Worm (Caenorhabditis elegans): ENCODE results near the gene dhs-8.

dhs-8 gene

ce11 chrII:14497848-14498247 lies at the start of gene dhs-8:
TSS of gene dhs-8 (plus strand) at chrII:14498026.
- TF ChIP-seq ceh-16 (tag; optimal IDR thresholded peaks at IDR 0.05) = no peak
- peak; percentile 15 for TF ChIP-seq nhr-43 (tag; optimal IDR thresholded peaks at IDR 0.05; ENCODE audit: poor library complexity, severe bottlenecking)

- TF ChIP-seq unc-62 (GFP tag; optimal IDR thresholded peaks at IDR 0.05) (no peak), fkh-10 (GFP tag; optimal IDR thresholded peaks at IDR 0.05) (peak; percentile 22)
Measured at ce11 chrII:14451934-14452333, 45.9 kb upstream of the dhs-8 start.

- TF ChIP-seq fkh-2 (tag; optimal IDR thresholded peaks at IDR 0.05) = no peak
- TF ChIP-seq lin-15B (tag; optimal IDR thresholded peaks at IDR 0.05) = no peak
- TF ChIP-seq mml-1 (tag; optimal IDR thresholded peaks at IDR 0.05) = no peak
- TF ChIP-seq ZK546.5 (tag; optimal IDR thresholded peaks at IDR 0.05) = no peak
- no peak for TF ChIP-seq ceh-16 (tag; optimal IDR thresholded peaks at IDR 0.05)
- no peak for TF ChIP-seq nhr-28 (tag; optimal IDR thresholded peaks at IDR 0.05)
- no peak for TF ChIP-seq jun-1 (tag; optimal IDR thresholded peaks at IDR 0.05)
- TF ChIP-seq egl-5 (tag; optimal IDR thresholded peaks at IDR 0.05) = no peak
- TF ChIP-seq nhr-11 (tag; optimal IDR thresholded peaks at IDR 0.05) = no peak
Measured at ce11 chrII:14455332-14455731, 42.5 kb upstream of the dhs-8 start, which contains the start of gene dmsr-6. TSS of gene dmsr-6 (plus strand) at chrII:14455632.

- TF ChIP-seq elt-2 (tag; optimal IDR thresholded peaks at IDR 0.05) (no peak), eor-1 (tag; optimal IDR thresholded peaks at IDR 0.05) (no peak), nhr-25 (tag; optimal IDR thresholded peaks at IDR 0.05) (no peak), lin-39 (tag; optimal IDR thresholded peaks at IDR 0.05) (no peak), nhr-23 (tag; optimal IDR thresholded peaks at IDR 0.05) (no peak), elt-1 (tag; optimal IDR thresholded peaks at IDR 0.05) (no peak), R02D3.7 (tag; optimal IDR thresholded peaks at IDR 0.05) (no peak), ama-1 (optimal IDR thresholded peaks at IDR 0.05) (no peak)
Measured at ce11 chrII:14470020-14470419, 27.8 kb upstream of the dhs-8 start.

ce11 chrII:14474700-14475099 lies 23.1 kb upstream of the dhs-8 start:
- TF ChIP-seq elt-2 (tag; optimal IDR thresholded peaks at IDR 0.05) (peak; percentile 1), nhr-43 (tag; optimal IDR thresholded peaks at IDR 0.05; ENCODE audit: poor library complexity, severe bottlenecking) (peak; percentile 21), nhr-237 (tag; optimal IDR thresholded peaks at IDR 0.05) (no peak), pha-4 (tag; optimal IDR thresholded peaks at IDR 0.05) (peak; percentile 50), nhr-67 (tag; optimal IDR thresholded peaks at IDR 0.05) (no peak), nhr-23 (tag; optimal IDR thresholded peaks at IDR 0.05) (no peak), hmg-11 (tag; optimal IDR thresholded peaks at IDR 0.05) (peak; percentile 17), fkh-10 (GFP tag; optimal IDR thresholded peaks at IDR 0.05) (no peak)

ce11 chrII:14479583-14480245 lies 18.1 kb upstream of the dhs-8 start, which contains the start of gene C13B4.1:
TSS of gene C13B4.1 (minus strand) at chrII:14479633.
- no peak for TF ChIP-seq elt-2 (tag; optimal IDR thresholded peaks at IDR 0.05)
- TF ChIP-seq jun-1 (tag; optimal IDR thresholded peaks at IDR 0.05) = no peak
- no peak for TF ChIP-seq eor-1 (tag; optimal IDR thresholded peaks at IDR 0.05)
- TF ChIP-seq pha-4 (tag; optimal IDR thresholded peaks at IDR 0.05) = no peak
- no peak for TF ChIP-seq nhr-67 (tag; optimal IDR thresholded peaks at IDR 0.05)
- no peak for TF ChIP-seq aly-2 (tag; optimal IDR thresholded peaks at IDR 0.05)
- TF ChIP-seq elt-1 (tag; optimal IDR thresholded peaks at IDR 0.05) = no peak
- no peak for TF ChIP-seq nhr-237 (tag; optimal IDR thresholded peaks at IDR 0.05)
- no peak for TF ChIP-seq nhr-77 (tag; optimal IDR thresholded peaks at IDR 0.05)

ce11 chrII:14480772-14481171 lies 17.1 kb upstream of the dhs-8 start:
- TF ChIP-seq jun-1 (tag; optimal IDR thresholded peaks at IDR 0.05) = no peak
- TF ChIP-seq nhr-23 (tag; optimal IDR thresholded peaks at IDR 0.05) = peak; percentile 43
- TF ChIP-seq R02D3.7 (tag; optimal IDR thresholded peaks at IDR 0.05) = no peak
- TF ChIP-seq tbx-2 (tag; optimal IDR thresholded peaks at IDR 0.05) = no peak
- no peak for TF ChIP-seq egl-5 (tag; optimal IDR thresholded peaks at IDR 0.05)
- TF ChIP-seq elt-3 (tag; optimal IDR thresholded peaks at IDR 0.05) = no peak
- TF ChIP-seq nhr-25 (tag; optimal IDR thresholded peaks at IDR 0.05) = peak; percentile 50
- no peak for TF ChIP-seq lsy-12 (tag; optimal IDR thresholded peaks at IDR 0.05)
- no peak for TF ChIP-seq aly-2 (tag; optimal IDR thresholded peaks at IDR 0.05)

Data from whole organism, L3 larva.